Worm (Caenorhabditis elegans) whole organism, L1 larva: Measurements from ENCODE around the gene nhr-164.

Source experiments
- dpl-1 ChIP-seq, 3 experiments: fragments of 150-350 bp in 2 of 3; sonication (generic microtip) in 1 of 3; optimal IDR thresholded peaks; 2 replicates each; lab custom pipeline; 2014 to 2017; ENCODE audit warnings: missing biosample characterization in 3 of 3, missing genetic modification characterization in 3 of 3, missing genetic modification reagents in 3 of 3
- egl-27 ChIP-seq, 2 experiments: fragments of 150-350 bp in 1 of 2; sonication (generic microtip); optimal IDR thresholded peaks; 3 replicates each; lab custom pipeline; 2017 to 2018; ENCODE audit warnings: missing biosample characterization in 2 of 2, missing genetic modification characterization in 2 of 2, missing genetic modification reagents in 2 of 2
- fos-1 ChIP-seq: fragments of 150-350 bp; optimal IDR thresholded peaks from 2 replicates; lab custom pipeline; 2014; ENCODE audit warnings: missing biosample characterization, missing genetic modification characterization
- nhr-20 ChIP-seq: sonication (generic microtip); optimal IDR thresholded peaks from 2 replicates; lab custom pipeline; 2016; ENCODE audit warnings: mild to moderate bottlenecking, missing genetic modification characterization, missing compliant biosample characterization
- nhr-90 ChIP-seq: sonication (generic microtip); optimal IDR thresholded peaks from 2 replicates; lab custom pipeline; 2016; ENCODE audit warnings: mild to moderate bottlenecking, missing genetic modification characterization, missing compliant biosample characterization; ENCODE audit not compliant: poor library complexity
- pag-3 ChIP-seq: sonication (generic microtip); optimal IDR thresholded peaks from 2 replicates; lab custom pipeline; 2017; ENCODE audit warnings: missing genetic modification characterization, mild to moderate bottlenecking, missing compliant biosample characterization, antibody characterized with exemption, borderline replicate concordance; ENCODE audit not compliant: insufficient read depth
- unc-86 ChIP-seq: sonication (generic microtip); optimal IDR thresholded peaks from 2 replicates; lab custom pipeline; 2016; ENCODE audit warnings: missing genetic modification characterization, missing compliant biosample characterization

DNA sequence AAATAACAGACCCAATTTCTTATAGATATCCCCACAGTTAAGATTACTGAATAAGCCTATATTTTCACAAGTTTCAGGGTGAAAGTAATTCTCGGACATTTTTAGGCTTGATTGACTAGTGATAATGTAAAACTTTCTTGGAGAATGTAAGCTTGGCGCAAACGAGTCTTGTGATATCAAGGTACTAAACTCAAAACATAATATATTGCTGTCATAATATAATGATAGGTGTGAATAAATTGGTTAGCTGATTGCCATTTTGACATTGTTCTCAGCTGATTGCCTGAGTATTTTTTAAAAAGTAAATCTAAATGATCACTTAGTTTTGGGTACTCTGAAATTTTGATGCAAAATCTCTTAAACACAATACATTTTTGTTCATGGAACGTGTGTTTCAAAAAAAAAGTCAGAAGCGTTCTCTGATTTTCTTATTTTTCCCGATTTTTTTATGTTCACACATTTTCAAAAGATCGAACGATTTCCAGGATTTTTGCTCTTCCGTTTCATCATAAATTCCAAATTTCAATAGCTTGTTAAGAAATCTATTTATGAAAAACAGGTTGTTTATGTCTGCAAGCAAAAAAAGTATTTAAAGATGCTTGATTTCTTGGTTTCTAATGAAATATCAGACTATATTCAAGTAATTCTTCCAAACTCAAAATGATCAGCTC is 45.9 kb upstream of the nhr-164 start, which contains the start of the genes srw-19 and srx-51:
- TF ChIP-seq nhr-90 (tag; lab: Kevin White, UChicago) (no peak), fos-1 (no peak), pag-3 (tag; lab: Kevin White, UChicago) (no peak), unc-86 (no peak), nhr-20 (tag; lab: Kevin White, UChicago) (no peak), dpl-1 (GFP tag; optimal IDR thresholded peaks at IDR 0.05; lab: Kevin White, UChicago) (no peak), egl-27 (tag; optimal IDR thresholded peaks at IDR 0.05; lab: Kevin White, UChicago) (no peak)
